Worm (Caenorhabditis elegans) whole organism, young adult: ENCODE results near the gene T19D12.10.
A peak's percentile ranks its signal among the peaks of the same experiment; 100 is the strongest.

ENCODE experiments used
- C17E4.6 ChIP-seq: fragments of 200-800 bp; sonication (Bioruptor generic); IDR thresholded peaks from 2 replicates; pipeline ENCODE4 v1.3.6; 2022; ENCODE audit warnings: missing genetic modification reagents, missing genetic modification characterization, missing compliant biosample characterization
- F23B12.7 ChIP-seq: sonication (generic microtip); optimal IDR thresholded peaks from 2 replicates; lab custom pipeline; 2017; ENCODE audit warnings: missing genetic modification characterization, mild to moderate bottlenecking, missing compliant biosample characterization, antibody characterized with exemption, moderate library complexity; ENCODE audit not compliant: insufficient read depth
- F39B2.1 ChIP-seq: fragments of 200-800 bp; sonication (Bioruptor generic); IDR thresholded peaks from 2 replicates; pipeline ENCODE4 v1.3.6; 2022; ENCODE audit warnings: missing genetic modification reagents, missing genetic modification characterization, missing compliant biosample characterization
- F57A8.1 ChIP-seq: fragments of 200-800 bp; sonication (Bioruptor generic); optimal IDR thresholded peaks from 2 replicates; lab custom pipeline; 2018; ENCODE audit warnings: mild to moderate bottlenecking, missing genetic modification characterization, moderate library complexity, missing compliant biosample characterization
- T07F8.4 ChIP-seq: sonication (generic microtip); optimal IDR thresholded peaks from 2 replicates; lab custom pipeline; 2016; ENCODE audit warnings: mild to moderate bottlenecking, missing genetic modification characterization, moderate library complexity, missing compliant biosample characterization
- ama-1 ChIP-seq, 3 experiments: fragments of 150-350 bp in 1 of 3; sonication (generic microtip) in 2 of 3; optimal IDR thresholded peaks; 2 replicates each; lab custom pipeline; 2014 to 2018; ENCODE audit warnings: missing biosample characterization in 2 of 3, missing genetic modification characterization in 2 of 3, missing genetic modification reagents in 2 of 3
- atf-7 ChIP-seq: sonication (generic microtip); optimal IDR thresholded peaks from 2 replicates; lab custom pipeline; 2017; ENCODE audit warnings: mild to moderate bottlenecking, missing genetic modification characterization, missing compliant biosample characterization
- attf-6 ChIP-seq: fragments of 200-800 bp; sonication (Bioruptor generic); IDR thresholded peaks from 2 replicates; pipeline ENCODE4 v1.3.6; 2022; ENCODE audit warnings: missing genetic modification reagents, missing genetic modification characterization, missing compliant biosample characterization
- bed-2 ChIP-seq: fragments of 200-800 bp; sonication (Bioruptor generic); IDR thresholded peaks from 2 replicates; pipeline ENCODE4 v1.3.6; 2022; ENCODE audit warnings: missing genetic modification reagents, missing genetic modification characterization, missing compliant biosample characterization
- ccch-3 ChIP-seq: fragments of 200-800 bp; sonication (Bioruptor generic); optimal IDR thresholded peaks from 2 replicates; lab custom pipeline; 2018; ENCODE audit warnings: mild to moderate bottlenecking, missing genetic modification characterization, missing compliant biosample characterization
- ceh-100 ChIP-seq: fragments of 200-800 bp; sonication (Bioruptor generic); IDR thresholded peaks from 2 replicates; pipeline ENCODE4 v1.3.6; 2022; ENCODE audit warnings: missing genetic modification reagents, missing genetic modification characterization, missing compliant biosample characterization
- ceh-27 ChIP-seq: fragments of 200-800 bp; sonication (Bioruptor generic); optimal IDR thresholded peaks from 2 replicates; lab custom pipeline; 2018; ENCODE audit warnings: mild to moderate bottlenecking, missing genetic modification characterization, moderate library complexity, missing compliant biosample characterization
- dox-1 ChIP-seq: fragments of 200-800 bp; sonication (Bioruptor generic); IDR thresholded peaks from 2 replicates; pipeline ENCODE4 v1.3.6; 2022; ENCODE audit warnings: missing genetic modification reagents, missing genetic modification characterization, missing compliant biosample characterization
- egl-18 ChIP-seq: fragments of 200-800 bp; sonication (Bioruptor generic); IDR thresholded peaks from 2 replicates; pipeline ENCODE4 v1.3.6; 2022; ENCODE audit warnings: missing genetic modification reagents, missing genetic modification characterization, missing compliant biosample characterization
- hlh-26 ChIP-seq: fragments of 200-800 bp; sonication (Bioruptor generic); conservative IDR thresholded peaks from 2 replicates; pipeline ENCODE4 v1.3.6; 2022; ENCODE audit warnings: missing genetic modification reagents, missing genetic modification characterization, missing compliant biosample characterization
- let-607 ChIP-seq, 2 experiments: fragments of 200-800 bp in 1 of 2; sonication (Bioruptor generic) in 1 of 2; sonication (generic microtip) in 1 of 2; optimal IDR thresholded peaks; 2 replicates each; lab custom pipeline; 2016 to 2018; ENCODE audit warnings: mild to moderate bottlenecking in 2 of 2, missing compliant biosample characterization in 2 of 2, missing genetic modification characterization in 2 of 2, moderate library complexity in 2 of 2, missing genotype in 1 of 2
- lin-40 ChIP-seq: sonication (generic microtip); optimal IDR thresholded peaks from 2 replicates; lab custom pipeline; 2016; ENCODE audit warnings: missing genetic modification characterization, mild to moderate bottlenecking, missing compliant biosample characterization, missing genotype, missing genetic modification reagents
- lsl-1 ChIP-seq: fragments of 200-800 bp; sonication (Bioruptor generic); optimal IDR thresholded peaks from 2 replicates; lab custom pipeline; 2018; ENCODE audit warnings: mild to moderate bottlenecking, missing genetic modification characterization, moderate library complexity, missing compliant biosample characterization
- madf-3 ChIP-seq: fragments of 200-800 bp; sonication (Bioruptor generic); IDR thresholded peaks from 2 replicates; pipeline ENCODE4 v1.3.6; 2022; ENCODE audit warnings: missing genetic modification reagents, missing genetic modification characterization, missing compliant biosample characterization
- madf-6 ChIP-seq: fragments of 200-800 bp; sonication (Bioruptor generic); IDR thresholded peaks from 2 replicates; pipeline ENCODE4 v1.3.6; 2022; ENCODE audit warnings: missing genetic modification reagents, missing genetic modification characterization, missing compliant biosample characterization
- madf-8 ChIP-seq: fragments of 200-800 bp; sonication (Bioruptor generic); conservative IDR thresholded peaks from 2 replicates; pipeline ENCODE4 v1.3.6; 2022; ENCODE audit warnings: missing genetic modification reagents, missing genetic modification characterization, missing compliant biosample characterization
- mxl-1 ChIP-seq: sonication (generic microtip); optimal IDR thresholded peaks from 2 replicates; lab custom pipeline; 2016; ENCODE audit warnings: missing genetic modification characterization, missing compliant biosample characterization
- nfya-1 ChIP-seq: sonication (generic microtip); optimal IDR thresholded peaks from 2 replicates; lab custom pipeline; 2017; ENCODE audit warnings: antibody characterized with exemption, missing compliant biosample characterization, missing genetic modification characterization, borderline replicate concordance; ENCODE audit not compliant: insufficient read depth
- nfya-2 ChIP-seq: fragments of 200-800 bp; sonication (Bioruptor generic); IDR thresholded peaks from 2 replicates; pipeline ENCODE4 v1.3.6; 2022; ENCODE audit warnings: missing genetic modification reagents, missing genetic modification characterization, missing compliant biosample characterization
- nhr-80 ChIP-seq: sonication (generic microtip); optimal IDR thresholded peaks from 2 replicates; lab custom pipeline; 2016; ENCODE audit warnings: missing genetic modification characterization, missing compliant biosample characterization
- pbrm-1 ChIP-seq: fragments of 200-800 bp; sonication (Bioruptor generic); IDR thresholded peaks from 2 replicates; pipeline ENCODE4 v1.3.6; 2022; ENCODE audit warnings: missing genetic modification reagents, missing genetic modification characterization, missing compliant biosample characterization
- pha-4 ChIP-seq: fragments of 150-350 bp; sonication (generic microtip); optimal IDR thresholded peaks from 2 replicates; lab custom pipeline; 2014; ENCODE audit warnings: missing biosample characterization, missing genetic modification reagents, missing genetic modification characterization
- rec-8 ChIP-seq, 2 experiments: sonication (generic microtip); optimal IDR thresholded peaks; 2 replicates each; lab custom pipeline; 2016; ENCODE audit warnings: mild to moderate bottlenecking in 2 of 2, missing genetic modification characterization in 2 of 2, missing genetic modification reagents in 2 of 2, missing genotype in 2 of 2, missing biosample characterization in 1 of 2, missing compliant biosample characterization in 1 of 2, moderate library complexity in 1 of 2
- repo-1 ChIP-seq: sonication (generic microtip); optimal IDR thresholded peaks from 2 replicates; lab custom pipeline; 2017; ENCODE audit warnings: mild to moderate bottlenecking, missing genetic modification characterization, missing compliant biosample characterization
- snpc-1.3 ChIP-seq: sonication (generic microtip); optimal IDR thresholded peaks from 2 replicates; lab custom pipeline; 2017; ENCODE audit warnings: missing genetic modification characterization, mild to moderate bottlenecking, missing compliant biosample characterization, antibody characterized with exemption, moderate library complexity, missing genotype, missing genetic modification reagents; ENCODE audit not compliant: insufficient read depth
- snpc-3.4 ChIP-seq: sonication (generic microtip); optimal IDR thresholded peaks from 2 replicates; lab custom pipeline; 2017; ENCODE audit warnings: missing genetic modification characterization, mild to moderate bottlenecking, missing compliant biosample characterization, antibody characterized with exemption, moderate library complexity, missing genotype, missing genetic modification reagents
- tbx-9 ChIP-seq: sonication (generic microtip); optimal IDR thresholded peaks from 2 replicates; lab custom pipeline; 2016; ENCODE audit warnings: borderline replicate concordance, missing genetic modification characterization, inconsistent platforms, missing compliant biosample characterization
- zfh-2 ChIP-seq: fragments of 200-800 bp; sonication (Bioruptor generic); conservative IDR thresholded peaks from 2 replicates; pipeline ENCODE4 v1.3.6; 2022; ENCODE audit warnings: missing genetic modification reagents, missing genetic modification characterization, missing compliant biosample characterization
- ztf-18 ChIP-seq: sonication (generic microtip); optimal IDR thresholded peaks from 2 replicates; lab custom pipeline; 2016; ENCODE audit warnings: missing genotype, mild to moderate bottlenecking, missing genetic modification characterization, missing compliant biosample characterization
- ztf-25 ChIP-seq: fragments of 200-800 bp; sonication (Bioruptor generic); IDR thresholded peaks from 2 replicates; pipeline ENCODE4 v1.3.6; 2022; ENCODE audit warnings: missing genetic modification reagents, missing genetic modification characterization, missing compliant biosample characterization

Gene T19D12.10

DNA sequence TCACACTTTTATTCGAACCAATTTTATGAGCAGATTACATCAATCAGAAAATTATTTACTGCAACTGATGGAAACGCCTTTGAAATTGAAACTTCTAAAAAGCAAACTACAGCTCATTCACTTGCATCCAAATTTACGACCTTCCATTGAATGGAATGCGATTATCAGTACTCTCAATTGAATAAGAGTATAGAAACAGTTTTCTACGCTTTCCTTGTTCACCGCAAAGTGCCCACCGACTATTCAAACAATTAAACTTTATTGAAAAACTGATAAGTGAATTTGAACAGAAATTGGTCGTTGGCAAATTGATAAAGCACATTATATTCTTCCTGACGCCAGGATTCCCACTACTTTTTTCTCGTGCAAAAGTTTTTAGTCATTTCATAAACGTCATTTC lies 7.2 kb upstream of the T19D12.10 start:
- TF ChIP-seq let-607 (tag; optimal IDR thresholded peaks at IDR 0.05; lab: Kevin White, UChicago) (no peak), nhr-80 (tag; lab: Kevin White, UChicago) (peak; percentile 79), ztf-25 (GFP tag; lab: Robert Waterston, UW) (no peak)

DNA sequence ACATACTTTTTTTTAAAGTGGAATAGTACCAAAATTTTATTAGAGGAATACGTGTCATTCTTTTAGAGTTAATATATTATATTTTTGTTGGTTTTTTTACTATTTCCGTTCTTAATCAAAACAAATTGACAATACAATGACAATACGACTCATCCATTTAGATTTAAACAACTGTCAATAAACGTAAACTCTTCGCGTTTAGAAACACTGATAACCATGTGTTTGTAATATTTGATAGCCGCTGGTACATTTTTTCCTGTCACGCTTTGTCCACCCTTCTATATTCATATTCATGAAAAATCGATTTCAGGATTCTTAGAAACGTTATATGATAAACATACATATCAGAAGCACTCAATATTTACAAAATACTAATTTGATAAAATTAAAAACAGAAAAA lies 5.1 kb upstream of the T19D12.10 start:
- TF ChIP-seq ceh-27 (GFP tag; lab: Kevin White, UChicago) (no peak), nhr-80 (tag; lab: Kevin White, UChicago) (peak; percentile 41)
- TF ChIP-seq, all 124 proteins: peak for 1

DNA sequence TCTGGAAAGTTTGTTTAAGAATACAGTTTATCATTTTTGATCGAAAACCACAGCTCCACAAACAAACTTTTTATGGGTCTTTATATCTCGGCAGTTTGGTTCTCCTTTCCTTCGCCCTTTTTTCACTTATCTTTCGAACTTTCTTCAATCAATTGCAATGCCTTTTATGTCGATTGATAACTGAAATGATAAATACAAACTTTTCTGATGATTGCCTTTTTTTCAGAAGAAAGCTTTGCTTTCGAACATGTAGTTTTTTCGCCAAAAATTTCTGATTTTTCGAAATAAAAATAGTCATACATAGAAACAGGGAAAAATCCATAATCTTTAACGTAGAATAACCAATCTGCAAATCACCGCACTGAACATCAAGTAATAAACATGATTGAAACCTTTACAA lies 2.5 kb upstream of the T19D12.10 start, which contains the start of gene T19D12.2:
T19D12.2 (plus strand) TSS at position 125 of the 400 bp plus-strand sequence.
- TF ChIP-seq bed-2 (GFP tag; lab: Robert Waterston, UW), result no peak
- no peak for TF ChIP-seq nfya-1 (tag; lab: Kevin White, UChicago)
- no peak for TF ChIP-seq F23B12.7 (tag; lab: Kevin White, UChicago)
- peak; percentile 53 for TF ChIP-seq nhr-80 (tag; lab: Kevin White, UChicago)

DNA sequence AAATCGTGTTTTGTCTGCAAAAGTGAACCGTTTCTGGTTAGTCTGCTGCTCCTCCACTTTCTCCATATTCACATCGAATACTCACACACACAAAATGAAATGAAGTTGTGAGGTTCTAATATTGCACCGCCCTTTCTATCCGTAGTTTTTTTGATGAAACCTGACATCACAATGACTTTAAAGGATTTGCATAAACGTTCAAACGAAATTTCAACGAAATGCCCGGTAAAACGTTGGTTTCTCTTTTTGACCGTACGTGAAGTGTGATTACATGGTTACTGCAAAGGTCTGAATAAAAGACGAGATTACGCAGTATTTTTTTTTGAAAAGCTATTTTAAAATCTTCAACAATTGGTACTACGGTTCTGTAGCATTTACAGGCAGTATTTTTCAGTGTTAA lies 4.4 kb downstream of the T19D12.10 start, which contains the start of gene T19D12.9:
T19D12.9 (minus strand) TSS at position 101 of the 400 bp plus-strand sequence.
- no peak for TF ChIP-seq bed-2 (GFP tag; lab: Robert Waterston, UW)
- TF ChIP-seq lin-40 (tag; lab: Kevin White, UChicago), result no peak
- no peak for TF ChIP-seq F39B2.1 (GFP tag; lab: Robert Waterston, UW)
- TF ChIP-seq lsl-1, result no peak
- no peak for TF ChIP-seq nhr-80 (tag; lab: Kevin White, UChicago)
- TF ChIP-seq tbx-9 (tag; lab: Kevin White, UChicago), result no peak

DNA sequence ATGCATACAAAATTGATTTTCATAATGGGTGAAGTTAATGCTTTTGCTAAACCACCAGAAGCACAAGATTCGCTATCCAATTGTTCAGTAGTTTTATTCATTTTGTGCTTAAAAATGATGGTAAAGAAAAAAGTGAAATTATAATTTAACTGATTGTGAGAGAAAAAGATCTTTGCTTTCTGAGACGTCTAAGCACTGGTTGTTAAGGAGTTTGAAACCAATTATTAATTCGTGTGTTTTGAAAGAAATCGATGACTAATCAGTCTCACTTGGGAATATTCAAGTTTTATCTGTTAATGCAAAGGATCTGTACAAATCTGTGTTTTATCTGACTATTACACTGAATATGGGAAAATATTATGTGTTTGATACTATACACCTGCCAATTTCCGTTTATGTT lies 6.9 kb downstream of the T19D12.10 start, which contains the start of gene sra-26:
sra-26 (minus strand) TSS at position 101 of the 400 bp plus-strand sequence.
- no peak for TF ChIP-seq T07F8.4 (tag; lab: Kevin White, UChicago)
- TF ChIP-seq rec-8 (tag; optimal IDR thresholded peaks at IDR 0.05; lab: Kevin White, UChicago), result no peak
- no peak for TF ChIP-seq nfya-2 (GFP tag; lab: Robert Waterston, UW)
- no peak for TF ChIP-seq C17E4.6
- TF ChIP-seq madf-6 (GFP tag; lab: Robert Waterston, UW), result no peak
- no peak for TF ChIP-seq ztf-18 (tag; lab: Kevin White, UChicago)
- no peak for TF ChIP-seq ceh-100 (GFP tag; lab: Robert Waterston, UW)
- no peak for TF ChIP-seq pbrm-1
- no peak for TF ChIP-seq mxl-1 (tag; lab: Kevin White, UChicago)
- no peak for TF ChIP-seq madf-3 (GFP tag; lab: Robert Waterston, UW)

DNA sequence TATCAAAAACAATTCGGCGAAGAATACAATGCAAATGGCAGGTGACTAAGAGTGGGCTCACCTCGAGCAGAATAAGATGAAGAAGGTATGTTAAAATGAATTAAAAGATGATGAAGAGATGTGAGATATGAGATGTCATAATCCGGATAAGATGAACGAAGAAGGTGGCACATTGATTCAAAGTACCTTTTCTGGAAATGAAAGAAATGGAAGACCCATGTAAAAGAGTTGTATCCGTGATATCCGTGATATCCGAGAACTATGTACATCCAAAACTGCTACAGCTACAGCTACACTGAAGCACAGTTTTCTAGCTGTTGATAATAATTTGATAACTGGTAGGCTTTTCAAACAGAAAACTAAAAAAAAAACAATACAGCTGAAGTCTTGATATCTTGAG lies 9.6 kb downstream of the T19D12.10 start, which contains the start of gene oig-8:
oig-8 (minus strand) TSS at position 101 of the 400 bp plus-strand sequence.
- TF ChIP-seq attf-6 (GFP tag; lab: Robert Waterston, UW), result no peak
- no peak for TF ChIP-seq pha-4 (tag; lab: Kevin White, UChicago)
- TF ChIP-seq F23B12.7 (tag; lab: Kevin White, UChicago), result no peak
- no peak for TF ChIP-seq ccch-3
- TF ChIP-seq snpc-3.4 (tag; lab: Kevin White, UChicago), result no peak
- no peak for TF ChIP-seq F57A8.1
- TF ChIP-seq nhr-80 (tag; lab: Kevin White, UChicago), result no peak
- TF ChIP-seq dox-1, result no peak
- TF ChIP-seq madf-8 (GFP tag; lab: Robert Waterston, UW), result no peak
- TF ChIP-seq snpc-1.3 (tag; lab: Kevin White, UChicago), result no peak
- no peak for TF ChIP-seq atf-7 (tag; lab: Kevin White, UChicago)
- no peak for TF ChIP-seq hlh-26 (GFP tag; lab: Robert Waterston, UW)
- TF ChIP-seq egl-18, result no peak
- no peak for TF ChIP-seq zfh-2 (GFP tag; lab: Robert Waterston, UW)
- TF ChIP-seq repo-1, result no peak
- TF ChIP-seq ama-1 (optimal IDR thresholded peaks at IDR 0.05; lab: Kevin White, UChicago), result no peak
- TF ChIP-seq ama-1 (GFP tag; optimal IDR thresholded peaks at IDR 0.05; lab: Kevin White, UChicago), result no peak
- TF ChIP-seq, all 124 proteins: peak for 0
